Worm (Caenorhabditis elegans): ENCODE measurements around the gene tbx-2.

ce11 chrIII:5138940-5139533 lies 2.9 kb upstream of the tbx-2 start:
- TF ChIP-seq fkh-10 (GFP tag; optimal IDR thresholded peaks at IDR 0.05) (no peak), lin-15B (tag; optimal IDR thresholded peaks at IDR 0.05) (no peak), nhr-76 (tag; optimal IDR thresholded peaks at IDR 0.05) (no peak), egl-13 (tag; optimal IDR thresholded peaks at IDR 0.05) (no peak), zag-1 (tag; optimal IDR thresholded peaks at IDR 0.05) (no peak), dpl-1 (GFP tag; optimal IDR thresholded peaks at IDR 0.05) (no peak)
